Worm (Caenorhabditis elegans): ENCODE data around the gene F53E10.6.

The F53E10.6 gene

DNA sequence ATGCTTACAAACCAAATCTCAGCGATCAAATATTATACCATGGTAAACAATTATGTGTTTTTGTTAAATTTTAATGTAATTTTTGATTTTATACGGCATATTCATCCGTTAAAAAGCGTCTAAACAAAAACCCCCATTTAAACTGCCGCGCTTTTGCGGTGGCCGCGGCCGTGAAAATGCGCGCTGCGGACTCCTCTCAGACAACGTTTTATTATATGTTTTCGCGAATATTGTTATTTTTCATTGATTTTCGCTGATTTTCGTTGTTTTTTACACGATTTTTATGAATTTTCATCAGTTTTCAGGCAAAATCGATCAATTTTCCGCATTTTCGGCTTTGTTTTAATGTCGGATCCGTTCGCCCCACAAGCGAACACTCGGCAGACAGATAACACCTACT lies 35.7 kb upstream of the F53E10.6 start, which contains the start of gene W02H5.19 (continued):
- no peak for TF ChIP-seq saeg-2 (GFP tag; IDR thresholded peaks at IDR 0.05)
- no peak for TF ChIP-seq nhr-41 (GFP tag; IDR thresholded peaks at IDR 0.05)
- peak; percentile 13; the same call in 1 of the 2 replicates for TF ChIP-seq php-3 (GFP tag; IDR thresholded peaks at IDR 0.05)
- peak; percentile 45 for TF ChIP-seq ztf-7 (tag; optimal IDR thresholded peaks at IDR 0.05)
- no peak for TF ChIP-seq gei-8 (GFP tag; optimal IDR thresholded peaks at IDR 0.05)
- no peak for TF ChIP-seq lin-29 (GFP tag; IDR thresholded peaks at IDR 0.05)
- no peak for TF ChIP-seq hmg-1.1 (GFP tag; IDR thresholded peaks at IDR 0.05)
- TF ChIP-seq lin-39 (tag; optimal IDR thresholded peaks at IDR 0.05) = no peak
- 0 out of 2 replicates have a peak, but pooled peaks have one; percentile 32 for TF ChIP-seq ceh-20 (GFP tag; IDR thresholded peaks at IDR 0.05)
- TF ChIP-seq spr-3 (GFP tag; optimal IDR thresholded peaks at IDR 0.05) = no peak
- no peak for TF ChIP-seq lin-15B (tag; optimal IDR thresholded peaks at IDR 0.05)
- TF ChIP-seq ceh-32 (tag; optimal IDR thresholded peaks at IDR 0.05; ENCODE audit: poor library complexity) = no peak
- TF ChIP-seq zip-11 (GFP tag; IDR thresholded peaks at IDR 0.05) = no peak
- TF ChIP-seq spr-1 (tag; optimal IDR thresholded peaks at IDR 0.05) = no peak
- TF ChIP-seq nhr-28 (tag; optimal IDR thresholded peaks at IDR 0.05) = peak; percentile 27
- TF ChIP-seq madf-9 (GFP tag; conservative IDR thresholded peaks at IDR 0.05) = peak; percentile 73
- TF ChIP-seq F37D6.2 (tag; optimal IDR thresholded peaks at IDR 0.05) = peak; percentile 29
- peak; percentile 52 for TF ChIP-seq F49E8.2 (tag; optimal IDR thresholded peaks at IDR 0.05; ENCODE audit: borderline replicate concordance)
- no peak for TF ChIP-seq unc-39 (tag; optimal IDR thresholded peaks at IDR 0.05)
- peak; percentile 72 for TF ChIP-seq nhr-102 (tag; optimal IDR thresholded peaks at IDR 0.05)
- TF ChIP-seq rbr-2 (tag; optimal IDR thresholded peaks at IDR 0.05) = peak; percentile 60
- no peak for TF ChIP-seq jun-1 (tag; optimal IDR thresholded peaks at IDR 0.05)
- no peak for TF ChIP-seq set-16 (GFP tag; IDR thresholded peaks at IDR 0.05)
- no peak for TF ChIP-seq tra-1 (GFP tag; IDR thresholded peaks at IDR 0.05)
- peak; percentile 67 for TF ChIP-seq F10B5.3 (tag; optimal IDR thresholded peaks at IDR 0.05)
- TF ChIP-seq nhr-48 (tag; optimal IDR thresholded peaks at IDR 0.05) = peak; percentile 2
- TF ChIP-seq lin-1 (GFP tag; IDR thresholded peaks at IDR 0.05) = no peak
- no peak for TF ChIP-seq T20F7.1 (GFP tag; optimal IDR thresholded peaks at IDR 0.05)
- TF ChIP-seq aly-2 (tag; optimal IDR thresholded peaks at IDR 0.05) = no peak
- 0 out of 2 replicates have a peak, but pooled peaks have one; percentile 22 for TF ChIP-seq ceh-44 (GFP tag; IDR thresholded peaks at IDR 0.05)
- peak; percentile 73 for TF ChIP-seq dmd-6 (GFP tag; IDR thresholded peaks at IDR 0.05)
- TF ChIP-seq Y48G9A.11 (GFP tag; IDR thresholded peaks at IDR 0.05) = peak; percentile 61; the same call in 1 of the 2 replicates
- no peak for TF ChIP-seq fos-1 (tag; optimal IDR thresholded peaks at IDR 0.05)
- no peak for TF ChIP-seq sdz-12 (GFP tag; optimal IDR thresholded peaks at IDR 0.05)
- TF ChIP-seq nhr-6 (tag; optimal IDR thresholded peaks at IDR 0.05) = peak; percentile 27
- TF ChIP-seq unc-130 (GFP tag; optimal IDR thresholded peaks at IDR 0.05) = peak; percentile 65
- peak; percentile 35; the same call in 1 of the 2 replicates for TF ChIP-seq vab-7 (GFP tag; IDR thresholded peaks at IDR 0.05)
- peak; percentile 90 for TF ChIP-seq duxl-1 (tag; optimal IDR thresholded peaks at IDR 0.05; ENCODE audit: poor library complexity)
- TF ChIP-seq egl-27 (tag; optimal IDR thresholded peaks at IDR 0.05) = no peak
- TF ChIP-seq ctbp-1 (GFP tag; IDR thresholded peaks at IDR 0.05) = no peak
- no peak for TF ChIP-seq egl-43 (GFP tag; IDR thresholded peaks at IDR 0.05)
- no peak for TF ChIP-seq F44E2.7 (GFP tag; IDR thresholded peaks at IDR 0.05)
- TF ChIP-seq daf-8 (GFP tag; IDR thresholded peaks at IDR 0.05) = no peak
- no peak for TF ChIP-seq ceh-62 (tag; optimal IDR thresholded peaks at IDR 0.05)
- TF ChIP-seq fkh-10 (GFP tag; optimal IDR thresholded peaks at IDR 0.05) = no peak
- no peak for TF ChIP-seq ZK546.5 (tag; optimal IDR thresholded peaks at IDR 0.05)
- no peak for TF ChIP-seq ceh-82 (tag; optimal IDR thresholded peaks at IDR 0.05)
- TF ChIP-seq nhr-25 (tag; optimal IDR thresholded peaks at IDR 0.05; ENCODE audit: borderline replicate concordance, insufficient read depth) = no peak
- no peak for TF ChIP-seq unc-62 (GFP tag; optimal IDR thresholded peaks at IDR 0.05 in 1 of 2)
- no peak for TF ChIP-seq unc-62 (tag; optimal IDR thresholded peaks at IDR 0.05)
- no peak for TF ChIP-seq cey-2 (tag; optimal IDR thresholded peaks at IDR 0.05; ENCODE audit: borderline replicate concordance, insufficient read depth)
- no peak for TF ChIP-seq pqm-1 (tag; optimal IDR thresholded peaks at IDR 0.05)
